Fruit fly (Drosophila melanogaster) S2 (cell line): ENCODE data around the gene CG8209.

Experiments
- CG8478 ChIP-seq: fragments of >200 bp; optimal IDR thresholded peaks from 2 replicates; lab custom pipeline; 2018
- CTCF ChIP-seq, 2 experiments: fragments of >200 bp; optimal IDR thresholded peaks; 2 replicates each; lab custom pipeline; 2018

dm6 chr3L:7993570-7994319 is 17.5 kb downstream of the CG8209 start:
- TF ChIP-seq CTCF (optimal IDR thresholded peaks at IDR 0.05; lab: Kevin White, UChicago) (no peak), CG8478 (lab: Kevin White, UChicago) (no peak)
